Fruit fly (Drosophila melanogaster) S2 (cell line): Measurements from ENCODE around the gene CHKov2.

ENCODE experiments used
- CG8478 ChIP-seq: fragments of >200 bp; optimal IDR thresholded peaks from 2 replicates; lab custom pipeline; 2018
- CTCF ChIP-seq, 2 experiments: fragments of >200 bp; optimal IDR thresholded peaks; 2 replicates each; lab custom pipeline; 2018

- TF ChIP-seq CG8478 (lab: Kevin White, UChicago) (no peak), CTCF (optimal IDR thresholded peaks at IDR 0.05; lab: Kevin White, UChicago) (no peak)
Observed at dm6 chr3R:25331103-25331502, at the start of gene CHKov2.
